Worm (Caenorhabditis elegans) whole organism, late embryonic: ENCODE data around the gene ugt-46.

Experiments
- ama-1 ChIP-seq: fragments of 150-350 bp; optimal IDR thresholded peaks from 2 replicates; lab custom pipeline; 2014
- ceh-22 ChIP-seq: sonication (generic microtip); optimal IDR thresholded peaks from 2 replicates; lab custom pipeline; 2017; ENCODE audit warnings: missing biosample characterization, missing genetic modification characterization
- ceh-24 ChIP-seq: sonication (generic microtip); optimal IDR thresholded peaks from 2 replicates; lab custom pipeline; 2016; ENCODE audit warnings: mild to moderate bottlenecking, missing genetic modification characterization, missing compliant biosample characterization
- ceh-6 ChIP-seq: fragments of 200-800 bp; sonication (Bioruptor generic); optimal IDR thresholded peaks from 2 replicates; lab custom pipeline; 2018; ENCODE audit warnings: mild to moderate bottlenecking, missing genetic modification characterization, missing compliant biosample characterization
- dmd-4 ChIP-seq: sonication (generic microtip); optimal IDR thresholded peaks from 2 replicates; lab custom pipeline; 2016; ENCODE audit warnings: borderline replicate concordance, missing genetic modification characterization, missing compliant biosample characterization
- elt-2 ChIP-seq: sonication (generic microtip); optimal IDR thresholded peaks from 2 replicates; lab custom pipeline; 2016; ENCODE audit warnings: missing genetic modification reagents, missing genetic modification characterization, missing compliant biosample characterization
- nfya-1 ChIP-seq: sonication (generic microtip); optimal IDR thresholded peaks from 2 replicates; lab custom pipeline; 2017; ENCODE audit warnings: missing genetic modification characterization, mild to moderate bottlenecking, missing compliant biosample characterization, antibody characterized with exemption, moderate library complexity
- nhr-11 ChIP-seq: fragments of 150-350 bp; optimal IDR thresholded peaks from 2 replicates; lab custom pipeline; 2014; ENCODE audit warnings: missing biosample characterization, missing genetic modification characterization
- pqm-1 ChIP-seq: sonication (generic microtip); optimal IDR thresholded peaks from 2 replicates; lab custom pipeline; 2016; ENCODE audit warnings: missing genetic modification characterization, missing compliant biosample characterization
- sox-4 ChIP-seq: sonication (generic microtip); optimal IDR thresholded peaks from 2 replicates; lab custom pipeline; 2017; ENCODE audit warnings: mild to moderate bottlenecking, missing genetic modification characterization, inconsistent platforms, missing compliant biosample characterization
- tbx-7 ChIP-seq: sonication (generic microtip); optimal IDR thresholded peaks from 2 replicates; lab custom pipeline; 2016; ENCODE audit warnings: missing genotype, missing genetic modification characterization, missing compliant biosample characterization
- unc-86 ChIP-seq: sonication (generic microtip); optimal IDR thresholded peaks from 2 replicates; lab custom pipeline; 2016; ENCODE audit warnings: missing genetic modification characterization, missing compliant biosample characterization

ce11 chrX:555043-555791, 25.1 kb upstream of the ugt-46 start:
- TF ChIP-seq sox-4 (tag; lab: Kevin White, UChicago), result no peak
- peak; percentile 58 for TF ChIP-seq elt-2 (tag; lab: Kevin White, UChicago)
- TF ChIP-seq pqm-1 (tag; lab: Kevin White, UChicago), result no peak
- TF ChIP-seq ceh-22 (tag; lab: Kevin White, UChicago), result no peak
- TF ChIP-seq ceh-24, result no peak
- TF ChIP-seq dmd-4 (tag; lab: Kevin White, UChicago), result no peak
- TF ChIP-seq unc-86 (tag; lab: Kevin White, UChicago), result no peak
- no peak for TF ChIP-seq tbx-7 (tag; lab: Kevin White, UChicago)
- no peak for TF ChIP-seq nfya-1
- no peak for TF ChIP-seq ceh-6 (GFP tag; lab: Kevin White, UChicago)
- no peak for TF ChIP-seq ama-1 (lab: Kevin White, UChicago)
- TF ChIP-seq nhr-11 (tag; lab: Kevin White, UChicago), result no peak
